Worm (Caenorhabditis elegans) whole organism, late embryonic: ENCODE measurements around the gene kvs-3.

ENCODE experiments used
- C38D4.7 ChIP-seq: fragments of 200-800 bp; sonication (Bioruptor generic); optimal IDR thresholded peaks from 2 replicates; lab custom pipeline; 2018; ENCODE audit warnings: mild to moderate bottlenecking, missing genetic modification characterization, moderate library complexity, missing compliant biosample characterization
- F13H6.1 ChIP-seq: sonication (generic microtip); optimal IDR thresholded peaks from 2 replicates; lab custom pipeline; 2016; ENCODE audit warnings: missing genetic modification characterization, missing compliant biosample characterization
- K02D7.2 ChIP-seq: sonication (generic microtip); optimal IDR thresholded peaks from 2 replicates; lab custom pipeline; 2017; ENCODE audit warnings: mild to moderate bottlenecking, missing genetic modification characterization, missing compliant biosample characterization
- T23F11.4 ChIP-seq: fragments of 200-800 bp; sonication (Bioruptor generic); optimal IDR thresholded peaks from 2 replicates; lab custom pipeline; 2018; ENCODE audit warnings: mild to moderate bottlenecking, missing genetic modification characterization, missing compliant biosample characterization
- ahr-1 ChIP-seq: sonication (generic microtip); optimal IDR thresholded peaks from 2 replicates; lab custom pipeline; 2016; ENCODE audit warnings: missing genetic modification characterization, missing compliant biosample characterization
- ama-1 ChIP-seq: fragments of 150-350 bp; optimal IDR thresholded peaks from 2 replicates; lab custom pipeline; 2014
- ceh-18 ChIP-seq: sonication (generic microtip); optimal IDR thresholded peaks from 2 replicates; lab custom pipeline; 2016; ENCODE audit warnings: missing genetic modification characterization, missing compliant biosample characterization
- ceh-19 ChIP-seq: fragments of 200-800 bp; sonication (Bioruptor generic); optimal IDR thresholded peaks from 2 replicates; lab custom pipeline; 2018; ENCODE audit warnings: mild to moderate bottlenecking, missing genetic modification characterization, missing compliant biosample characterization
- ceh-2 ChIP-seq: sonication (generic microtip); optimal IDR thresholded peaks from 2 replicates; lab custom pipeline; 2016; ENCODE audit warnings: missing genotype, missing genetic modification characterization, missing compliant biosample characterization
- ceh-22 ChIP-seq: sonication (generic microtip); optimal IDR thresholded peaks from 2 replicates; lab custom pipeline; 2017; ENCODE audit warnings: missing biosample characterization, missing genetic modification characterization
- ceh-31 ChIP-seq: sonication (generic microtip); optimal IDR thresholded peaks from 2 replicates; lab custom pipeline; 2016; ENCODE audit warnings: missing genetic modification characterization, missing compliant biosample characterization
- ceh-9 ChIP-seq: sonication (generic microtip); optimal IDR thresholded peaks from 2 replicates; lab custom pipeline; 2016; ENCODE audit warnings: mild to moderate bottlenecking, missing genetic modification characterization, inconsistent platforms, missing compliant biosample characterization
- dmd-4 ChIP-seq: sonication (generic microtip); optimal IDR thresholded peaks from 2 replicates; lab custom pipeline; 2016; ENCODE audit warnings: borderline replicate concordance, missing genetic modification characterization, missing compliant biosample characterization
- dve-1 ChIP-seq: sonication (generic microtip); optimal IDR thresholded peaks from 2 replicates; lab custom pipeline; 2017; ENCODE audit warnings: antibody characterized with exemption, mild to moderate bottlenecking, missing genetic modification characterization, missing compliant biosample characterization
- ets-4 ChIP-seq: sonication (generic microtip); optimal IDR thresholded peaks from 2 replicates; lab custom pipeline; 2016; ENCODE audit warnings: missing genetic modification characterization, missing compliant biosample characterization
- eyg-1 ChIP-seq: sonication (generic microtip); optimal IDR thresholded peaks from 2 replicates; lab custom pipeline; 2016; ENCODE audit warnings: missing genotype, missing genetic modification characterization, missing compliant biosample characterization
- fax-1 ChIP-seq: sonication (generic microtip); optimal IDR thresholded peaks from 2 replicates; lab custom pipeline; 2016; ENCODE audit warnings: missing genotype, missing genetic modification characterization, missing compliant biosample characterization
- fkh-6 ChIP-seq: sonication (generic microtip); optimal IDR thresholded peaks from 2 replicates; lab custom pipeline; 2016; ENCODE audit warnings: missing genetic modification characterization, missing compliant biosample characterization
- gmeb-2 ChIP-seq: sonication (generic microtip); optimal IDR thresholded peaks from 2 replicates; lab custom pipeline; 2016; ENCODE audit warnings: missing genetic modification characterization, inconsistent platforms, missing compliant biosample characterization
- lim-6 ChIP-seq: sonication (generic microtip); optimal IDR thresholded peaks from 2 replicates; lab custom pipeline; 2016; ENCODE audit warnings: missing genetic modification characterization, missing compliant biosample characterization
- lin-11 ChIP-seq: fragments of 200-800 bp; sonication (Bioruptor generic); optimal IDR thresholded peaks from 2 replicates; lab custom pipeline; 2018; ENCODE audit warnings: mild to moderate bottlenecking, missing genetic modification characterization, missing compliant biosample characterization
- madf-2 ChIP-seq: sonication (generic microtip); optimal IDR thresholded peaks from 2 replicates; lab custom pipeline; 2017; ENCODE audit warnings: missing genetic modification characterization, missing compliant biosample characterization
- mec-3 ChIP-seq: sonication (generic microtip); optimal IDR thresholded peaks from 2 replicates; lab custom pipeline; 2016; ENCODE audit warnings: borderline replicate concordance, missing genetic modification characterization, missing compliant biosample characterization
- nhr-232 ChIP-seq: sonication (generic microtip); optimal IDR thresholded peaks from 2 replicates; lab custom pipeline; 2016; ENCODE audit warnings: missing genetic modification characterization, missing compliant biosample characterization
- npax-4 ChIP-seq: sonication (generic microtip); optimal IDR thresholded peaks from 2 replicates; lab custom pipeline; 2016; ENCODE audit warnings: missing genetic modification characterization, missing compliant biosample characterization
- pag-3 ChIP-seq: sonication (generic microtip); optimal IDR thresholded peaks from 2 replicates; lab custom pipeline; 2016; ENCODE audit warnings: missing compliant biosample characterization, missing genetic modification characterization, borderline replicate concordance
- pat-9 ChIP-seq: fragments of 200-800 bp; sonication (Bioruptor generic); optimal IDR thresholded peaks from 2 replicates; lab custom pipeline; 2018; ENCODE audit warnings: mild to moderate bottlenecking, missing genetic modification characterization, moderate library complexity, missing compliant biosample characterization
- pax-1 ChIP-seq: fragments of 150-350 bp; optimal IDR thresholded peaks from 2 replicates; lab custom pipeline; 2014; ENCODE audit warnings: missing biosample characterization, missing genetic modification characterization
- pha-2 ChIP-seq: sonication (generic microtip); optimal IDR thresholded peaks from 2 replicates; lab custom pipeline; 2017; ENCODE audit warnings: mild to moderate bottlenecking, missing genetic modification characterization, missing compliant biosample characterization
- pros-1 ChIP-seq: fragments of 150-350 bp; optimal IDR thresholded peaks from 2 replicates; lab custom pipeline; 2014; ENCODE audit warnings: missing biosample characterization, missing genetic modification reagents, missing genetic modification characterization
- sdc-2 ChIP-seq: sonication (generic microtip); optimal IDR thresholded peaks from 2 replicates; lab custom pipeline; 2016; ENCODE audit warnings: missing genotype, missing genetic modification characterization, missing compliant biosample characterization
- sox-4 ChIP-seq: sonication (generic microtip); optimal IDR thresholded peaks from 2 replicates; lab custom pipeline; 2017; ENCODE audit warnings: mild to moderate bottlenecking, missing genetic modification characterization, inconsistent platforms, missing compliant biosample characterization
- syd-9 ChIP-seq: sonication (generic microtip); optimal IDR thresholded peaks from 2 replicates; lab custom pipeline; 2016; ENCODE audit warnings: mild to moderate bottlenecking, missing genetic modification characterization, moderate library complexity, missing compliant biosample characterization
- tbx-2 ChIP-seq: sonication (generic microtip); optimal IDR thresholded peaks from 2 replicates; lab custom pipeline; 2016; ENCODE audit warnings: missing genetic modification characterization, missing compliant biosample characterization
- tbx-7 ChIP-seq: sonication (generic microtip); optimal IDR thresholded peaks from 2 replicates; lab custom pipeline; 2016; ENCODE audit warnings: missing genotype, missing genetic modification characterization, missing compliant biosample characterization
- ttx-3 ChIP-seq: sonication (generic microtip); optimal IDR thresholded peaks from 2 replicates; lab custom pipeline; 2016; ENCODE audit warnings: missing genetic modification reagents, missing genetic modification characterization, missing compliant biosample characterization
- unc-3 ChIP-seq, 2 experiments: fragments of 200-800 bp in 1 of 2; sonication (Bioruptor generic) in 1 of 2; sonication (generic microtip) in 1 of 2; conservative IDR thresholded peaks in 1 of 2; optimal IDR thresholded peaks in 1 of 2; 2 replicates each; pipeline versions ENCODE4 v1.3.6 to Lab custom; 2016 to 2022; ENCODE audit warnings: missing compliant biosample characterization in 2 of 2, missing genetic modification characterization in 2 of 2, missing genetic modification reagents in 1 of 2
- ztf-16 ChIP-seq: sonication (generic microtip); optimal IDR thresholded peaks from 2 replicates; lab custom pipeline; 2017; ENCODE audit warnings: missing genetic modification characterization, missing compliant biosample characterization

Gene kvs-3

ce11 chrV:9327691-9328090 lies 9.6 kb downstream of the kvs-3 start:
- TF ChIP-seq pha-2 (tag; lab: Kevin White, UChicago) (no peak), tbx-7 (tag; lab: Kevin White, UChicago) (no peak), lin-11 (tag; lab: Kevin White, UChicago) (no peak), ceh-18 (tag; lab: Kevin White, UChicago) (no peak), ceh-19 (GFP tag; lab: Kevin White, UChicago) (no peak)
- TF ChIP-seq, all 69 proteins: peak for 0

ce11 chrV:9328670-9329069 lies 10.6 kb downstream of the kvs-3 start, which contains the start of gene K07B1.4:
Gene K07B1.4, plus strand, starts transcription at chrV:9328970.
- TF ChIP-seq fax-1 (no peak), syd-9 (no peak), T23F11.4 (no peak), dmd-4 (no peak), ceh-9 (tag; lab: Kevin White, UChicago) (no peak), pax-1 (tag; lab: Kevin White, UChicago) (no peak), ttx-3 (no peak), ama-1 (no peak), fkh-6 (no peak), ztf-16 (tag; lab: Kevin White, UChicago) (no peak), tbx-7 (tag; lab: Kevin White, UChicago) (no peak), ceh-2 (tag; lab: Kevin White, UChicago) (no peak), tbx-2 (no peak), mec-3 (no peak), nhr-232 (tag; lab: Kevin White, UChicago) (no peak), gmeb-2 (no peak), ceh-31 (tag; lab: Kevin White, UChicago) (no peak), ceh-22 (tag; lab: Kevin White, UChicago) (no peak)

ce11 chrV:9329245-9329979 lies 11.3 kb downstream of the kvs-3 start:
- TF ChIP-seq npax-4 (tag; lab: Kevin White, UChicago), result no peak
- no peak for TF ChIP-seq sdc-2 (tag; lab: Kevin White, UChicago)
- no peak for TF ChIP-seq madf-2 (tag; lab: Kevin White, UChicago)
- no peak for TF ChIP-seq lim-6 (tag; lab: Kevin White, UChicago)
- no peak for TF ChIP-seq pros-1 (tag; lab: Kevin White, UChicago)
- TF ChIP-seq unc-3 (GFP tag; conservative IDR thresholded peaks at IDR 0.05; lab: Robert Waterston, UW), result no peak
- no peak for TF ChIP-seq unc-3 (tag; optimal IDR thresholded peaks at IDR 0.05; lab: Kevin White, UChicago)
- TF ChIP-seq eyg-1 (tag; lab: Kevin White, UChicago), result no peak
- no peak for TF ChIP-seq ets-4 (tag; lab: Kevin White, UChicago)
- TF ChIP-seq pat-9, result no peak
- no peak for TF ChIP-seq C38D4.7 (GFP tag; lab: Kevin White, UChicago)
- TF ChIP-seq pag-3 (tag; lab: Kevin White, UChicago), result no peak
- no peak for TF ChIP-seq dve-1 (tag; lab: Kevin White, UChicago)
- TF ChIP-seq sox-4, result no peak
- TF ChIP-seq F13H6.1 (tag; lab: Kevin White, UChicago), result no peak
- no peak for TF ChIP-seq fkh-6

- TF ChIP-seq fax-1 (no peak), C38D4.7 (GFP tag; lab: Kevin White, UChicago) (no peak), ceh-9 (tag; lab: Kevin White, UChicago) (no peak), pat-9 (no peak), madf-2 (tag; lab: Kevin White, UChicago) (no peak), tbx-7 (tag; lab: Kevin White, UChicago) (no peak), ahr-1 (no peak), K02D7.2 (tag; lab: Kevin White, UChicago) (no peak), ama-1 (no peak)
- TF ChIP-seq, all 69 proteins: peak for 0
Observed at ce11 chrV:9332611-9333315, 14.7 kb downstream of the kvs-3 start.
